Fruit fly (Drosophila melanogaster) whole organism, prepupa: ENCODE measurements around the gene CG17109.

Source experiments
- Blimp-1 ChIP-seq: fragments of 200-800 bp; sonication (Bioruptor generic); optimal IDR thresholded peaks from 3 replicates; lab custom pipeline; 2017; ENCODE audit warnings: missing biosample characterization, missing genetic modification characterization, mild to moderate bottlenecking, moderate library complexity, missing genetic modification reagents
- CG10631 ChIP-seq: fragments of 200-800 bp; sonication (Bioruptor generic); optimal IDR thresholded peaks from 2 replicates; lab custom pipeline; 2016; ENCODE audit warnings: missing biosample characterization, missing genetic modification characterization
- CG10669 ChIP-seq: fragments of 200-800 bp; sonication (Bioruptor generic); optimal IDR thresholded peaks from 3 replicates; lab custom pipeline; 2018; ENCODE audit warnings: missing biosample characterization, mild to moderate bottlenecking, missing genetic modification characterization, moderate library complexity
- CG11294 ChIP-seq: fragments of 200-800 bp; sonication (Bioruptor generic); IDR thresholded peaks from 2 replicates; pipeline ENCODE4 v1.3.6; 2022; ENCODE audit warnings: missing biosample characterization, missing genetic modification characterization
- CG11762 ChIP-seq: fragments of 200-800 bp; sonication (Bioruptor generic); optimal IDR thresholded peaks from 3 replicates; lab custom pipeline; 2016; ENCODE audit warnings: missing biosample characterization, missing genetic modification characterization; ENCODE audit not compliant: insufficient read depth
- CG15336 ChIP-seq: fragments of 200-800 bp; sonication (Bioruptor generic); IDR thresholded peaks from 2 replicates; pipeline ENCODE4 v1.3.6; 2022; ENCODE audit warnings: missing biosample characterization, missing genetic modification characterization
- CG1621 ChIP-seq: fragments of 200-800 bp; sonication (Bioruptor generic); optimal IDR thresholded peaks from 3 replicates; lab custom pipeline; 2018; ENCODE audit warnings: missing biosample characterization, mild to moderate bottlenecking, missing genetic modification characterization
- CG16779 ChIP-seq: fragments of 200-800 bp; sonication (Bioruptor generic); optimal IDR thresholded peaks from 3 replicates; lab custom pipeline; 2017; ENCODE audit warnings: missing biosample characterization, mild to moderate bottlenecking, missing genetic modification characterization
- CG3032 ChIP-seq: fragments of 200-800 bp; optimal IDR thresholded peaks from 2 replicates; lab custom pipeline; 2019; ENCODE audit warnings: missing biosample characterization, mild to moderate bottlenecking, missing genetic modification characterization, moderate library complexity
- CG31627 ChIP-seq: fragments of 200-800 bp; sonication (Bioruptor generic); optimal IDR thresholded peaks from 3 replicates; lab custom pipeline; 2016; ENCODE audit warnings: missing biosample characterization, missing genetic modification characterization
- CG32006 ChIP-seq: fragments of 200-800 bp; sonication (Bioruptor generic); optimal IDR thresholded peaks from 3 replicates; lab custom pipeline; 2017; ENCODE audit warnings: missing biosample characterization, mild to moderate bottlenecking, missing genetic modification characterization
- CG34406 ChIP-seq: fragments of 200-800 bp; sonication (Bioruptor generic); optimal IDR thresholded peaks from 3 replicates; lab custom pipeline; 2016; ENCODE audit warnings: missing biosample characterization, missing genetic modification characterization
- CG3919 ChIP-seq: fragments of 200-800 bp; sonication (Bioruptor generic); optimal IDR thresholded peaks from 3 replicates; lab custom pipeline; 2016; ENCODE audit warnings: missing biosample characterization, missing genetic modification characterization
- CG4318 ChIP-seq: fragments of 200-800 bp; sonication (Bioruptor generic); optimal IDR thresholded peaks from 3 replicates; lab custom pipeline; 2017; ENCODE audit warnings: missing biosample characterization, mild to moderate bottlenecking, missing genetic modification characterization
- CG6163 ChIP-seq: fragments of 200-800 bp; sonication (Bioruptor generic); IDR thresholded peaks from 3 replicates; pipeline ENCODE4 v1.3.6; 2022; ENCODE audit warnings: missing biosample characterization, missing genetic modification characterization
- CG6276 ChIP-seq: fragments of 200-800 bp; sonication (Bioruptor generic); optimal IDR thresholded peaks from 2 replicates; lab custom pipeline; 2017; ENCODE audit warnings: missing biosample characterization, mild to moderate bottlenecking, missing genetic modification characterization
- CG6792 ChIP-seq: fragments of 200-800 bp; sonication (Bioruptor generic); optimal IDR thresholded peaks from 3 replicates; lab custom pipeline; 2016; ENCODE audit warnings: missing biosample characterization, missing genetic modification characterization
- CG6808 ChIP-seq: fragments of 200-800 bp; sonication (Bioruptor generic); optimal IDR thresholded peaks from 3 replicates; lab custom pipeline; 2017; ENCODE audit warnings: missing biosample characterization, missing genetic modification characterization, mild to moderate bottlenecking, moderate library complexity, missing genetic modification reagents
- CG6854 ChIP-seq: fragments of 200-800 bp; sonication (Bioruptor generic); optimal IDR thresholded peaks from 2 replicates; lab custom pipeline; 2017; ENCODE audit warnings: missing biosample characterization, mild to moderate bottlenecking, missing genetic modification characterization
- CG7368 ChIP-seq: fragments of 200-800 bp; sonication (Bioruptor generic); optimal IDR thresholded peaks from 3 replicates; lab custom pipeline; 2016; ENCODE audit warnings: missing biosample characterization, missing genetic modification characterization
- CG8319 ChIP-seq: fragments of 200-800 bp; sonication (Bioruptor generic); optimal IDR thresholded peaks from 3 replicates; lab custom pipeline; 2016; ENCODE audit warnings: missing biosample characterization, missing genetic modification characterization
- CG8632 ChIP-seq: fragments of 200-800 bp; sonication (Bioruptor generic); optimal IDR thresholded peaks from 3 replicates; lab custom pipeline; 2016; ENCODE audit warnings: missing biosample characterization, missing genetic modification characterization
- Eip75B ChIP-seq: fragments of 200-800 bp; sonication (Bioruptor generic); optimal IDR thresholded peaks from 3 replicates; lab custom pipeline; 2016; ENCODE audit warnings: missing biosample characterization, missing genetic modification characterization
- Eip78C ChIP-seq: fragments of 200-800 bp; sonication (Bioruptor generic); peaks from one replicate; lab custom pipeline; 2016; ENCODE audit warnings: missing biosample characterization, missing genetic modification characterization
- Eip93F ChIP-seq: fragments of 200-800 bp; sonication (Bioruptor generic); optimal IDR thresholded peaks from 2 replicates; lab custom pipeline; 2016; ENCODE audit warnings: missing biosample characterization, mild to moderate bottlenecking, missing genetic modification characterization
- Ets21C ChIP-seq: fragments of 200-800 bp; sonication (Bioruptor generic); optimal IDR thresholded peaks from 3 replicates; lab custom pipeline; 2016; ENCODE audit warnings: missing biosample characterization, missing genetic modification characterization
- Gug ChIP-seq: fragments of 200-800 bp; sonication (Bioruptor generic); IDR thresholded peaks from 2 replicates; pipeline ENCODE4 v1.3.6; 2022; ENCODE audit warnings: missing biosample characterization, missing genetic modification characterization
- Hr38 ChIP-seq: sonication (Bioruptor generic); optimal IDR thresholded peaks from 2 replicates; lab custom pipeline; 2016; ENCODE audit warnings: missing biosample characterization, missing genetic modification characterization
- Hr39 ChIP-seq: fragments of 200-800 bp; sonication (Bioruptor generic); optimal IDR thresholded peaks from 2 replicates; lab custom pipeline; 2016; ENCODE audit warnings: missing biosample characterization, missing genetic modification characterization
- Hr4 ChIP-seq: fragments of 200-800 bp; sonication (Bioruptor generic); optimal IDR thresholded peaks from 3 replicates; lab custom pipeline; 2016; ENCODE audit warnings: missing biosample characterization, missing genetic modification characterization
- Lpt ChIP-seq: fragments of 200-800 bp; sonication (Bioruptor generic); optimal IDR thresholded peaks from 3 replicates; lab custom pipeline; 2016; ENCODE audit warnings: missing biosample characterization, missing genetic modification characterization
- Met ChIP-seq: fragments of 200-800 bp; sonication (Bioruptor generic); optimal IDR thresholded peaks from 3 replicates; lab custom pipeline; 2016; ENCODE audit warnings: missing biosample characterization, missing genetic modification characterization
- OdsH ChIP-seq: fragments of 200-800 bp; sonication (Bioruptor generic); optimal IDR thresholded peaks from 3 replicates; lab custom pipeline; 2016; ENCODE audit warnings: missing biosample characterization, missing genetic modification characterization
- Sox102F ChIP-seq: fragments of 200-800 bp; sonication (Bioruptor generic); optimal IDR thresholded peaks from 2 replicates; lab custom pipeline; 2016; ENCODE audit warnings: missing biosample characterization, mild to moderate bottlenecking, missing genetic modification characterization
- Sox14 ChIP-seq: fragments of 200-800 bp; sonication (Bioruptor generic); optimal IDR thresholded peaks from 3 replicates; lab custom pipeline; 2016; ENCODE audit warnings: missing biosample characterization, missing genetic modification characterization
- Sox15 ChIP-seq: fragments of 200-800 bp; sonication (Bioruptor generic); optimal IDR thresholded peaks from 3 replicates; lab custom pipeline; 2016; ENCODE audit warnings: missing biosample characterization, missing genetic modification characterization
- achi ChIP-seq: fragments of 200-800 bp; sonication (Bioruptor generic); optimal IDR thresholded peaks from 3 replicates; lab custom pipeline; 2016; ENCODE audit warnings: missing biosample characterization, missing genetic modification characterization
- acj6 ChIP-seq: fragments of 200-800 bp; sonication (Bioruptor generic); optimal IDR thresholded peaks from 3 replicates; lab custom pipeline; 2016; ENCODE audit warnings: missing biosample characterization, missing genetic modification characterization
- cyc ChIP-seq: fragments of 200-800 bp; sonication (Bioruptor generic); optimal IDR thresholded peaks from 3 replicates; lab custom pipeline; 2016; ENCODE audit warnings: missing biosample characterization, missing genetic modification characterization
- dsx ChIP-seq: fragments of 200-800 bp; optimal IDR thresholded peaks from 3 replicates; lab custom pipeline; 2019; ENCODE audit warnings: missing biosample characterization, mild to moderate bottlenecking, missing genetic modification characterization, moderate library complexity; ENCODE audit not compliant: poor library complexity, severe bottlenecking
- eg ChIP-seq: fragments of 200-800 bp; sonication (Bioruptor generic); IDR thresholded peaks from 3 replicates; pipeline ENCODE4 v1.3.6; 2022; ENCODE audit warnings: missing biosample characterization, missing genetic modification characterization
- fd85E ChIP-seq: fragments of 200-800 bp; sonication (Bioruptor generic); optimal IDR thresholded peaks from 3 replicates; lab custom pipeline; 2016; ENCODE audit warnings: missing biosample characterization, missing genetic modification characterization
- fkh ChIP-seq: fragments of 200-800 bp; sonication (Bioruptor generic); optimal IDR thresholded peaks from 3 replicates; lab custom pipeline; 2017; ENCODE audit warnings: missing biosample characterization, mild to moderate bottlenecking, missing genetic modification characterization, moderate library complexity
- lz ChIP-seq: fragments of 200-800 bp; sonication (Bioruptor generic); optimal IDR thresholded peaks from 3 replicates; lab custom pipeline; 2016; ENCODE audit warnings: missing biosample characterization, missing genetic modification characterization
- net ChIP-seq: fragments of 200-800 bp; sonication (Bioruptor generic); optimal IDR thresholded peaks from 3 replicates; lab custom pipeline; 2016; ENCODE audit warnings: missing biosample characterization, missing genetic modification characterization
- pdm3 ChIP-seq: fragments of 200-800 bp; sonication (Bioruptor generic); optimal IDR thresholded peaks from 3 replicates; lab custom pipeline; 2016; ENCODE audit warnings: missing biosample characterization, missing genetic modification characterization
- salr ChIP-seq, 2 experiments: fragments of 200-800 bp; sonication (Bioruptor generic); optimal IDR thresholded peaks; 3 replicates each; lab custom pipeline; 2016 to 2018; ENCODE audit warnings: missing biosample characterization in 2 of 2, missing genetic modification characterization in 2 of 2, mild to moderate bottlenecking in 1 of 2
- spab ChIP-seq: fragments of 200-800 bp; sonication (Bioruptor generic); optimal IDR thresholded peaks from 2 replicates; lab custom pipeline; 2017; ENCODE audit warnings: missing biosample characterization, mild to moderate bottlenecking, missing genetic modification characterization, missing genetic modification reagents
- ss ChIP-seq, 2 experiments: fragments of 200-800 bp; sonication (Bioruptor generic); optimal IDR thresholded peaks; 2 replicates in 1 of 2; 3 replicates in 1 of 2; lab custom pipeline; 2017 to 2018; ENCODE audit warnings: mild to moderate bottlenecking in 2 of 2, missing biosample characterization in 2 of 2, missing genetic modification characterization in 2 of 2, moderate library complexity in 1 of 2
- topi ChIP-seq: fragments of 200-800 bp; sonication (Bioruptor generic); optimal IDR thresholded peaks from 3 replicates; lab custom pipeline; 2016; ENCODE audit warnings: missing biosample characterization, missing genetic modification characterization
- vri ChIP-seq: fragments of 200-800 bp; sonication (Bioruptor generic); optimal IDR thresholded peaks from 3 replicates; lab custom pipeline; 2016; ENCODE audit warnings: missing biosample characterization, mild to moderate bottlenecking, missing genetic modification characterization

The CG17109 gene

dm6 chr3R:23112680-23113362, 17.3 kb downstream of the CG17109 start, which contains the start of gene Cow:
Cow (minus strand) TSS chr3R:23112730.
- TF ChIP-seq OdsH (GFP tag; lab: Kevin White, UChicago) (peak; percentile 48), acj6 (GFP tag; lab: Kevin White, UChicago) (peak; percentile 33), CG3032 (tag; lab: Kevin White, UChicago) (peak; percentile 46), CG7368 (GFP tag; lab: Kevin White, UChicago) (no peak), CG31627 (GFP tag; lab: Kevin White, UChicago) (peak; percentile 34), vri (GFP tag; lab: Kevin White, UChicago) (no peak), CG34406 (no peak), ss (GFP tag; optimal IDR thresholded peaks at IDR 0.05; lab: Kevin White, UChicago) (peak; percentile 2 to 3), Gug (GFP tag; lab: Robert Waterston, UW) (peak; percentile 59), CG10631 (GFP tag; lab: Kevin White, UChicago) (peak; percentile 31), CG6792 (peak; percentile 40), Sox102F (GFP tag; lab: Kevin White, UChicago) (peak; percentile 30), pdm3 (GFP tag; lab: Kevin White, UChicago) (peak; percentile 45), cyc (GFP tag; lab: Kevin White, UChicago) (peak; percentile 40), lz (GFP tag; lab: Kevin White, UChicago) (peak; percentile 40), Eip75B (peak; percentile 46), net (no peak), Hr38 (GFP tag; lab: Kevin White, UChicago) (no peak), CG16779 (no peak), CG32006 (GFP tag; lab: Kevin White, UChicago) (peak; percentile 56), CG4318 (GFP tag; lab: Kevin White, UChicago) (no peak), CG11762 (GFP tag; lab: Kevin White, UChicago) (peak; percentile 2), CG6808 (GFP tag; lab: Kevin White, UChicago) (peak; percentile 12), Blimp-1 (GFP tag; lab: Kevin White, UChicago) (no peak), topi (GFP tag; lab: Kevin White, UChicago) (peak; percentile 46), achi (GFP tag; lab: Kevin White, UChicago) (peak; percentile 43), CG8319 (GFP tag; lab: Kevin White, UChicago) (no peak), Hr4 (GFP tag; lab: Kevin White, UChicago) (peak; percentile 52), CG11294 (GFP tag; lab: Robert Waterston, UW) (peak; percentile 48; the same call in 1 of the 2 replicates), CG10669 (GFP tag; lab: Kevin White, UChicago) (peak; percentile 48), spab (GFP tag; lab: Kevin White, UChicago) (peak; percentile 31), CG3919 (GFP tag; lab: Kevin White, UChicago) (peak; percentile 35), Hr39 (GFP tag; lab: Kevin White, UChicago) (peak; percentile 15), Sox15 (GFP tag; lab: Kevin White, UChicago) (no peak), fd85E (GFP tag; lab: Kevin White, UChicago) (no peak), Ets21C (GFP tag; lab: Kevin White, UChicago) (no peak), CG6276 (GFP tag; lab: Kevin White, UChicago) (peak; percentile 13), CG6163 (GFP tag; lab: Robert Waterston, UW) (peak; percentile 59), salr (GFP tag; optimal IDR thresholded peaks at IDR 0.05; lab: Kevin White, UChicago) (peak in 1 of 2 experiments; percentile 2), fkh (no peak), Met (GFP tag; lab: Kevin White, UChicago) (peak; percentile 37), dsx (GFP tag; lab: Kevin White, UChicago) (peak; percentile 33), CG1621 (tag; lab: Kevin White, UChicago) (peak; percentile 17), CG8632 (GFP tag; lab: Kevin White, UChicago) (peak; percentile 7), CG6854 (GFP tag; lab: Kevin White, UChicago) (no peak), Eip93F (no peak), eg (GFP tag; lab: Robert Waterston, UW) (peak; percentile 70), Sox14 (GFP tag; lab: Kevin White, UChicago) (peak; percentile 12), CG15336 (peak; percentile 36; the same call in 1 of the 2 replicates), Eip78C (GFP tag; lab: Kevin White, UChicago) (peak; percentile 81), Lpt (GFP tag; lab: Kevin White, UChicago) (no peak)
